Worm (Caenorhabditis elegans) whole organism, L4 larva: ENCODE measurements around the gene F35E8.1.

Source experiments
- dmd-9 ChIP-seq: fragments of 200-800 bp; sonication (Bioruptor generic); IDR thresholded peaks from 2 replicates; pipeline ENCODE4 v1.3.6; 2022; ENCODE audit warnings: missing genetic modification reagents, missing genetic modification characterization, missing compliant biosample characterization
- lin-13 ChIP-seq: fragments of 150-350 bp; optimal IDR thresholded peaks from 2 replicates; lab custom pipeline; 2014; ENCODE audit warnings: missing biosample characterization, missing genetic modification reagents, missing genetic modification characterization
- lir-3 ChIP-seq: sonication (generic microtip); optimal IDR thresholded peaks from 2 replicates; lab custom pipeline; 2016; ENCODE audit warnings: mild to moderate bottlenecking, missing genetic modification characterization, missing compliant biosample characterization
- nhr-237 ChIP-seq: sonication (generic microtip); optimal IDR thresholded peaks from 2 replicates; lab custom pipeline; 2017; ENCODE audit warnings: missing biosample characterization, missing genetic modification characterization
- unc-130 ChIP-seq: sonication (generic microtip); optimal IDR thresholded peaks from 2 replicates; lab custom pipeline; 2016; ENCODE audit warnings: missing genetic modification reagents, missing genetic modification characterization, missing compliant biosample characterization

- TF ChIP-seq nhr-237 (tag; lab: Kevin White, UChicago) = no peak
- no peak for TF ChIP-seq lir-3 (tag; lab: Kevin White, UChicago)
- TF ChIP-seq dmd-9 = no peak
- TF ChIP-seq lin-13 (GFP tag; lab: Kevin White, UChicago) = no peak
- no peak for TF ChIP-seq unc-130 (GFP tag; lab: Kevin White, UChicago)
Measured at ce11 chrV:15876308-15876707, 29.1 kb downstream of the F35E8.1 start, which contains the start of gene nhr-102.
